Fruit fly (Drosophila melanogaster) whole organism, adult: ENCODE measurements around the gene Acp29AB.

Experiments used
- CG11617 ChIP-seq: fragments of 200-800 bp; sonication (Bioruptor generic); optimal IDR thresholded peaks from 2 replicates; lab custom pipeline; 2017; ENCODE audit warnings: mild to moderate bottlenecking, missing biosample characterization, missing genetic modification reagents, missing genetic modification characterization
- CG12768 ChIP-seq: fragments of 200-800 bp; sonication (Bioruptor generic); optimal IDR thresholded peaks from 2 replicates; lab custom pipeline; 2017; ENCODE audit warnings: missing biosample characterization, missing genetic modification characterization, mild to moderate bottlenecking, moderate library complexity, missing genetic modification reagents
- CG14711 ChIP-seq: fragments of 200-800 bp; sonication (Bioruptor generic); optimal IDR thresholded peaks from 2 replicates; lab custom pipeline; 2018; ENCODE audit warnings: missing biosample characterization, mild to moderate bottlenecking, missing genetic modification characterization, moderate library complexity
- CG1620 ChIP-seq: fragments of 200-800 bp; sonication (Bioruptor generic); optimal IDR thresholded peaks from 2 replicates; lab custom pipeline; 2016; ENCODE audit warnings: missing biosample characterization, missing genetic modification characterization
- CG33017 ChIP-seq: fragments of 200-800 bp; sonication (Bioruptor generic); optimal IDR thresholded peaks from 2 replicates; lab custom pipeline; 2018; ENCODE audit warnings: missing biosample characterization, mild to moderate bottlenecking, missing genetic modification characterization, moderate library complexity
- CG5204 ChIP-seq: fragments of 200-800 bp; sonication (Bioruptor generic); optimal IDR thresholded peaks from 2 replicates; lab custom pipeline; 2016; ENCODE audit warnings: missing biosample characterization, missing genetic modification characterization
- CG7045 ChIP-seq: fragments of 200-800 bp; sonication (Bioruptor generic); optimal IDR thresholded peaks from 2 replicates; lab custom pipeline; 2017; ENCODE audit warnings: missing biosample characterization, mild to moderate bottlenecking, missing genetic modification characterization
- CG7101 ChIP-seq: fragments of 200-800 bp; sonication (Bioruptor generic); optimal IDR thresholded peaks from 2 replicates; lab custom pipeline; 2018; ENCODE audit warnings: missing biosample characterization, mild to moderate bottlenecking, missing genetic modification characterization, moderate library complexity
- Clk ChIP-seq: fragments of 200-800 bp; sonication (Bioruptor generic); optimal IDR thresholded peaks from 2 replicates; lab custom pipeline; 2017; ENCODE audit warnings: missing biosample characterization, missing genetic modification characterization
- Crg-1 ChIP-seq: fragments of 200-800 bp; sonication (Bioruptor generic); optimal IDR thresholded peaks from 2 replicates; lab custom pipeline; 2016; ENCODE audit warnings: missing biosample characterization, missing genetic modification characterization
- Hr96 ChIP-seq: fragments of 200-800 bp; sonication (Bioruptor generic); optimal IDR thresholded peaks from 2 replicates; lab custom pipeline; 2016; ENCODE audit warnings: missing biosample characterization, missing genetic modification characterization
- Mnt ChIP-seq: fragments of 200-800 bp; sonication (Bioruptor generic); optimal IDR thresholded peaks from 2 replicates; lab custom pipeline; 2016; ENCODE audit warnings: missing biosample characterization, mild to moderate bottlenecking, missing genetic modification characterization
- bab1 ChIP-seq: fragments of 200-800 bp; sonication (Bioruptor generic); optimal IDR thresholded peaks from 3 replicates; lab custom pipeline; 2019; ENCODE audit warnings: missing biosample characterization, mild to moderate bottlenecking, missing genetic modification characterization, moderate library complexity
- cic ChIP-seq: fragments of 200-800 bp; sonication (Bioruptor generic); optimal IDR thresholded peaks from 2 replicates; lab custom pipeline; 2017; ENCODE audit warnings: missing biosample characterization, mild to moderate bottlenecking, missing genetic modification characterization, moderate library complexity
- cnc ChIP-seq, 2 experiments: fragments of >200 bp; optimal IDR thresholded peaks; 2 replicates each; lab custom pipeline; 2017
- kay ChIP-seq: fragments of 200-800 bp; sonication (Bioruptor generic); peaks from one replicate; lab custom pipeline; 2016; ENCODE audit warnings: missing biosample characterization, missing genetic modification characterization, borderline replicate concordance
- ovo ChIP-seq: fragments of 200-800 bp; sonication (Bioruptor generic); optimal IDR thresholded peaks from 2 replicates; lab custom pipeline; 2016; ENCODE audit warnings: missing biosample characterization, missing genetic modification characterization
- pad ChIP-seq: fragments of 200-800 bp; sonication (Bioruptor generic); optimal IDR thresholded peaks from 3 replicates; lab custom pipeline; 2017; ENCODE audit warnings: missing biosample characterization, missing genetic modification characterization, mild to moderate bottlenecking, moderate library complexity, missing genetic modification reagents
- tj ChIP-seq: fragments of 200-800 bp; sonication (Bioruptor generic); optimal IDR thresholded peaks from 3 replicates; lab custom pipeline; 2017; ENCODE audit warnings: missing biosample characterization, mild to moderate bottlenecking, missing genetic modification characterization, moderate library complexity
- toe ChIP-seq: fragments of 200-800 bp; sonication (Bioruptor generic); optimal IDR thresholded peaks from 2 replicates; lab custom pipeline; 2016; ENCODE audit warnings: missing biosample characterization, missing genetic modification characterization

The Acp29AB gene

DNA sequence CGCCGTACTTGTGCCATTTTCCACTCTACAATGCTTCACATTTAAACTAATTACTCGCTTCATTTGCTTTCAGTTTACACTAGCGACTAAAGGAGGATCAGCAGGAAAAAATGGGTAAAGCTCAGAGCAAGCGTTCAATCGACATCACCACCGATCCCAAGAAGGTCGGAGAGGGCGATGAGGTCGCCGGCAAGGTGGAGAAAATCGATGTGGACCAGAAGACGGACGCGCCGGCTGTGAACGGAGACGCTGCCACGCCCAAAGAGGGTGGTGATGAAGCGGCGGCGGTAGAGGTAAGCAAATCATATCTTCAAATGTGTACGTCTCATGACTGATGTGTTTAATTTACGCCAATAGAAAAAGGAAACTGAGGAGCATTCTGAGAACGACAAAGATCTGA, 33.8 kb upstream of the Acp29AB start:
- no peak for TF ChIP-seq CG5204 (GFP tag; lab: Kevin White, UChicago)
- TF ChIP-seq kay (GFP tag; lab: Kevin White, UChicago): no peak
- no peak for TF ChIP-seq tj (GFP tag; lab: Kevin White, UChicago)
- TF ChIP-seq CG14711 (tag; lab: Kevin White, UChicago): no peak
- TF ChIP-seq Crg-1 (GFP tag; lab: Kevin White, UChicago): no peak
- TF ChIP-seq CG7101: no peak
- TF ChIP-seq CG7045 (GFP tag; lab: Kevin White, UChicago): no peak
- no peak for TF ChIP-seq cnc (optimal IDR thresholded peaks at IDR 0.05; lab: Kevin White, UChicago)
- TF ChIP-seq Mnt (GFP tag; lab: Kevin White, UChicago): no peak
- no peak for TF ChIP-seq pad (GFP tag; lab: Kevin White, UChicago)
- TF ChIP-seq ovo (GFP tag; lab: Kevin White, UChicago): no peak
- no peak for TF ChIP-seq CG11617 (GFP tag; lab: Kevin White, UChicago)
- TF ChIP-seq cic (GFP tag; lab: Kevin White, UChicago): no peak
- no peak for TF ChIP-seq CG33017 (tag; lab: Kevin White, UChicago)
- no peak for TF ChIP-seq toe (GFP tag; lab: Kevin White, UChicago)
- TF ChIP-seq CG12768 (GFP tag; lab: Kevin White, UChicago): no peak
- TF ChIP-seq Clk (GFP tag; lab: Kevin White, UChicago): no peak
- no peak for TF ChIP-seq bab1 (GFP tag; lab: Kevin White, UChicago)

DNA sequence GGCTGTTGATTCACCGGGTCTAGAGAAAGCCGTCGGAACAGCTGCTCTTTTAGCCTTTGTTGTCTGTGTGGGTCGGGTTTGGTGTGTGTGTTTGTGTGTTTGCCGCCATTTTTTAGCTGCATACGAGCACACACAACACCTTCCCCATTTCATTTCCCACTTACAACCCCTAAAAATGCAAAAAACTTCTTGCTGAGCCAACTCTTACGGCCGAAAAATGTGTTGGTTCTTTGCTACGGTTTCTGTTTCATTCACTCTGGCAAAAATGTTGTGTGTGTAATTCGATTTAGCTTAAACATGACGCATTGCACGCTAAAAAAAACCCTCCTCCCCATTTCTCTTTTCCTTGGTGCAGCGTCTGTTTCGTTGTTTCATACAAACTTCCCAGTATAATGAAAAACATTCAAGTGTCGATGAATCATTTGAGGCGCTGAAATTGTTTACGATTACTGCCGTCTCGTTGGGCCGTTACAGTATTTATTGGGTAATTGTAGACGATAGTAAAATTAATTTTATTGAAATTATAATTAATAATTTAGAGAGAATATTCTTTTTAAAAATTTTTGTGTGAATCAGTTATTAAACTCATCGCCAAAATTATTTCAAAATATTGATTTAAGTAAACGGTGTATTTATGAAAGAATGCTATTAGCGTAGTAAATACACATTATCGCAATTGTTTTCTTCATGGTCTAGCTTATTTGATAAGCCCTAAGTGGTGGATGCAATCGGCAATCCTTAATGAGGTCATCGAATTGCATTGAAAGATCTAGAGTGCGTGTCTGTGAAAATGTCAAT, 33.1 kb upstream of the Acp29AB start:
- TF ChIP-seq CG14711 (tag; lab: Kevin White, UChicago) (peak; percentile 5), Mnt (GFP tag; lab: Kevin White, UChicago) (no peak), Clk (GFP tag; lab: Kevin White, UChicago) (no peak), kay (GFP tag; lab: Kevin White, UChicago) (peak; percentile 92), bab1 (GFP tag; lab: Kevin White, UChicago) (peak; percentile 30), CG33017 (tag; lab: Kevin White, UChicago) (peak; percentile 42), pad (GFP tag; lab: Kevin White, UChicago) (no peak), ovo (GFP tag; lab: Kevin White, UChicago) (no peak), tj (GFP tag; lab: Kevin White, UChicago) (peak; percentile 67), CG7101 (no peak)

DNA sequence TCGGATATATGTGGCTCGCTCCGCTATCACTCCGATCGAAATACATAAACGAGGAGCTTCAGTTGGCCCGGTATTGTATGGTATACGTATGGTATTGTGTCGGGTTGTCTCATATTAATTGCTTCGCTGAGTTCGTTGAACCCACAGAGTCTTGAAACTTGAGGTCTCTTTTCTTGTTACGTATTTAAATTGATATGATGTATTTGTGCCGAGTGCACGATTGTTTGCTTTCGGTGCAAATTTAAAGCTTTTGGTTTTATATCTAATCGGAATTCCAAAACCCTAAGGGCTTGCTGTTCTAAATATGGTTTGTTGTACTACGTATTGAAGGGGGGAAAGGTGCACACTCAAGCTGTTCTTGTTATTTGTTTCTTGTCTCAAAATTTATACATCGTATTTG, 32.2 kb upstream of the Acp29AB start:
- TF ChIP-seq cnc (optimal IDR thresholded peaks at IDR 0.05; lab: Kevin White, UChicago): no peak
- peak; percentile 36 for TF ChIP-seq kay (GFP tag; lab: Kevin White, UChicago)
- no peak for TF ChIP-seq CG5204 (GFP tag; lab: Kevin White, UChicago)
- TF ChIP-seq CG12768 (GFP tag; lab: Kevin White, UChicago): no peak
- no peak for TF ChIP-seq Mnt (GFP tag; lab: Kevin White, UChicago)
- TF ChIP-seq tj (GFP tag; lab: Kevin White, UChicago): peak; percentile 77
- TF ChIP-seq Crg-1 (GFP tag; lab: Kevin White, UChicago): no peak
- no peak for TF ChIP-seq cic (GFP tag; lab: Kevin White, UChicago)

- no peak for TF ChIP-seq bab1 (GFP tag; lab: Kevin White, UChicago)
- TF ChIP-seq CG33017 (tag; lab: Kevin White, UChicago): no peak
- no peak for TF ChIP-seq CG11617 (GFP tag; lab: Kevin White, UChicago)
- no peak for TF ChIP-seq Hr96 (GFP tag; lab: Kevin White, UChicago)
- no peak for TF ChIP-seq ovo (GFP tag; lab: Kevin White, UChicago)
- TF ChIP-seq Crg-1 (GFP tag; lab: Kevin White, UChicago): no peak
- no peak for TF ChIP-seq cnc (optimal IDR thresholded peaks at IDR 0.05; lab: Kevin White, UChicago)
- TF ChIP-seq toe (GFP tag; lab: Kevin White, UChicago): no peak
These were observed 31.7 kb upstream of the Acp29AB start for dm6 chr2L:8424662-8425208.

- TF ChIP-seq CG11617 (GFP tag; lab: Kevin White, UChicago) (no peak), Crg-1 (GFP tag; lab: Kevin White, UChicago) (no peak), CG12768 (GFP tag; lab: Kevin White, UChicago) (no peak), cnc (optimal IDR thresholded peaks at IDR 0.05; lab: Kevin White, UChicago) (no peak), CG5204 (GFP tag; lab: Kevin White, UChicago) (no peak), CG33017 (tag; lab: Kevin White, UChicago) (no peak), kay (GFP tag; lab: Kevin White, UChicago) (no peak), CG14711 (tag; lab: Kevin White, UChicago) (no peak), Mnt (GFP tag; lab: Kevin White, UChicago) (no peak), cic (GFP tag; lab: Kevin White, UChicago) (no peak), ovo (GFP tag; lab: Kevin White, UChicago) (no peak), CG1620 (GFP tag; lab: Kevin White, UChicago) (no peak), tj (GFP tag; lab: Kevin White, UChicago) (no peak), toe (GFP tag; lab: Kevin White, UChicago) (no peak), bab1 (GFP tag; lab: Kevin White, UChicago) (no peak), pad (GFP tag; lab: Kevin White, UChicago) (no peak), CG7101 (no peak), Hr96 (GFP tag; lab: Kevin White, UChicago) (no peak)
These were observed 31.1 kb upstream of the Acp29AB start for dm6 chr2L:8424090-8424470.
